Fruit fly (Drosophila melanogaster) whole organism, embryonic: ENCODE measurements around the gene kkv.

ENCODE experiments used
- Atf3 ChIP-seq: fragments of 200-800 bp; sonication (Bioruptor generic); optimal IDR thresholded peaks from 3 replicates; lab custom pipeline; 2016; ENCODE audit warnings: missing biosample characterization, missing genetic modification characterization
- Atf6 ChIP-seq: fragments of 200-800 bp; sonication (Bioruptor generic); IDR thresholded peaks from 2 replicates; pipeline ENCODE4 v1.3.6; 2022; ENCODE audit warnings: missing biosample characterization, missing genetic modification characterization
- Blimp-1 ChIP-seq: fragments of 200-800 bp; sonication (Bioruptor generic); optimal IDR thresholded peaks from 3 replicates; lab custom pipeline; 2018; ENCODE audit warnings: missing biosample characterization, missing genetic modification characterization, mild to moderate bottlenecking, moderate library complexity, missing genetic modification reagents
- CG12071 ChIP-seq: fragments of 200-800 bp; sonication (Bioruptor generic); optimal IDR thresholded peaks from 3 replicates; lab custom pipeline; 2018; ENCODE audit warnings: missing biosample characterization, mild to moderate bottlenecking, missing genetic modification characterization
- CG12219 ChIP-seq: fragments of 200-800 bp; sonication (Bioruptor generic); optimal IDR thresholded peaks from 3 replicates; lab custom pipeline; 2018; ENCODE audit warnings: missing biosample characterization, mild to moderate bottlenecking, missing genetic modification characterization
- CG12769 ChIP-seq: fragments of 200-800 bp; sonication (Bioruptor generic); optimal IDR thresholded peaks from 2 replicates; lab custom pipeline; 2019; ENCODE audit warnings: missing biosample characterization, mild to moderate bottlenecking, missing genetic modification characterization, moderate library complexity
- CG13424 ChIP-seq: fragments of 200-800 bp; sonication (Bioruptor generic); optimal IDR thresholded peaks from 2 replicates; lab custom pipeline; 2019; ENCODE audit warnings: missing biosample characterization, mild to moderate bottlenecking, missing genetic modification characterization, moderate library complexity
- CG13624 ChIP-seq: fragments of 200-800 bp; sonication (Bioruptor generic); optimal IDR thresholded peaks from 2 replicates; lab custom pipeline; 2016; ENCODE audit warnings: missing biosample characterization, missing genetic modification characterization
- CG14710 ChIP-seq: fragments of 200-800 bp; sonication (Bioruptor generic); optimal IDR thresholded peaks from 3 replicates; lab custom pipeline; 2019; ENCODE audit warnings: missing biosample characterization, mild to moderate bottlenecking, missing genetic modification characterization, moderate library complexity
- CG14860 ChIP-seq: fragments of 200-800 bp; sonication (Bioruptor generic); IDR thresholded peaks from 3 replicates; pipeline ENCODE4 v1.3.6; 2022; ENCODE audit warnings: missing biosample characterization, missing genetic modification characterization; ENCODE audit not compliant: partially characterized antibody
- CG14965 ChIP-seq: fragments of 200-800 bp; sonication (Bioruptor generic); optimal IDR thresholded peaks from 2 replicates; lab custom pipeline; 2016; ENCODE audit warnings: missing biosample characterization, missing genetic modification characterization, borderline replicate concordance
- CG1602 ChIP-seq: fragments of 200-800 bp; sonication (Bioruptor generic); optimal IDR thresholded peaks from 3 replicates; lab custom pipeline; 2016; ENCODE audit warnings: missing biosample characterization, missing genetic modification characterization
- CG16863 ChIP-seq: fragments of 200-800 bp; sonication (Bioruptor generic); optimal IDR thresholded peaks from 3 replicates; lab custom pipeline; 2016; ENCODE audit warnings: missing biosample characterization, missing genetic modification characterization
- CG17359 ChIP-seq: fragments of 200-800 bp; sonication (Bioruptor generic); optimal IDR thresholded peaks from 3 replicates; lab custom pipeline; 2018; ENCODE audit warnings: missing biosample characterization, mild to moderate bottlenecking, missing genetic modification characterization, moderate library complexity
- CG17361 ChIP-seq: fragments of 200-800 bp; sonication (Bioruptor generic); IDR thresholded peaks from 3 replicates; pipeline ENCODE4 v1.3.6; 2022; ENCODE audit warnings: missing biosample characterization, missing genetic modification characterization
- CG17385 ChIP-seq: fragments of 200-800 bp; sonication (Bioruptor generic); optimal IDR thresholded peaks from 3 replicates; lab custom pipeline; 2018; ENCODE audit warnings: missing biosample characterization, mild to moderate bottlenecking, missing genetic modification characterization
- CG17829 ChIP-seq: fragments of 200-800 bp; optimal IDR thresholded peaks from 2 replicates; lab custom pipeline; 2019; ENCODE audit warnings: missing biosample characterization, mild to moderate bottlenecking, missing genetic modification characterization, moderate library complexity
- CG2129 ChIP-seq: fragments of 200-800 bp; sonication (Bioruptor generic); IDR thresholded peaks from 2 replicates; pipeline ENCODE4 v1.3.6; 2022; ENCODE audit warnings: missing biosample characterization, missing genetic modification characterization; ENCODE audit not compliant: partially characterized antibody
- CG2199 ChIP-seq: fragments of 200-800 bp; sonication (Bioruptor generic); IDR thresholded peaks from 3 replicates; pipeline ENCODE4 v1.3.6; 2022; ENCODE audit warnings: missing biosample characterization, missing genetic modification characterization
- CG2889 ChIP-seq: fragments of 200-800 bp; sonication (Bioruptor generic); IDR thresholded peaks from 3 replicates; pipeline ENCODE4 v1.3.6; 2022; ENCODE audit warnings: missing biosample characterization, missing genetic modification characterization
- CG34422 ChIP-seq: fragments of 200-800 bp; sonication (Bioruptor generic); IDR thresholded peaks from 3 replicates; pipeline ENCODE4 v1.3.6; 2022; ENCODE audit warnings: missing biosample characterization, missing genetic modification characterization
- CG6272 ChIP-seq: fragments of 200-800 bp; sonication (Bioruptor generic); IDR thresholded peaks from 2 replicates; pipeline ENCODE4 v1.3.6; 2022; ENCODE audit warnings: missing biosample characterization, missing genetic modification characterization
- CG6813 ChIP-seq: fragments of 200-800 bp; sonication (Bioruptor generic); optimal IDR thresholded peaks from 2 replicates; lab custom pipeline; 2017; ENCODE audit warnings: missing biosample characterization, missing genetic modification characterization, mild to moderate bottlenecking, moderate library complexity, missing genetic modification reagents
- CG7987 ChIP-seq: fragments of 200-800 bp; sonication (Bioruptor generic); optimal IDR thresholded peaks from 2 replicates; lab custom pipeline; 2018; ENCODE audit warnings: missing biosample characterization, mild to moderate bottlenecking, missing genetic modification characterization, moderate library complexity
- CG8290 ChIP-seq, 3 experiments: fragments of 200-800 bp; sonication (Bioruptor generic); optimal IDR thresholded peaks; 2 replicates each; lab custom pipeline; 2016 to 2019; ENCODE audit warnings: missing biosample characterization in 3 of 3, missing genetic modification characterization in 3 of 3, mild to moderate bottlenecking in 2 of 3, moderate library complexity in 1 of 3
- Doc2 ChIP-seq: fragments of 200-800 bp; sonication (Bioruptor generic); IDR thresholded peaks from 2 replicates; pipeline ENCODE4 v1.3.6; 2022; ENCODE audit warnings: missing biosample characterization, missing genetic modification characterization
- E2f1 ChIP-seq: fragments of 200-800 bp; sonication (Bioruptor generic); IDR thresholded peaks from 2 replicates; pipeline ENCODE4 v1.3.6; 2022; ENCODE audit warnings: missing biosample characterization, missing genetic modification characterization
- Elba2 ChIP-seq: fragments of 200-800 bp; sonication (Bioruptor generic); optimal IDR thresholded peaks from 3 replicates; lab custom pipeline; 2016; ENCODE audit warnings: missing biosample characterization, missing genetic modification characterization
- Fer1 ChIP-seq: fragments of 200-800 bp; sonication (Bioruptor generic); optimal IDR thresholded peaks from 2 replicates; lab custom pipeline; 2017; ENCODE audit warnings: missing biosample characterization, mild to moderate bottlenecking, missing genetic modification characterization
- MESR4 ChIP-seq: fragments of 200-800 bp; sonication (Bioruptor generic); optimal IDR thresholded peaks from 2 replicates; lab custom pipeline; 2018; ENCODE audit warnings: missing biosample characterization, mild to moderate bottlenecking, missing genetic modification characterization, moderate library complexity
- Ptx1 ChIP-seq: fragments of 200-800 bp; sonication (Bioruptor generic); IDR thresholded peaks from 2 replicates; pipeline ENCODE4 v1.3.6; 2022; ENCODE audit warnings: missing biosample characterization, missing genetic modification characterization
- Sry-δ ChIP-seq: fragments of 200-800 bp; sonication (Bioruptor generic); optimal IDR thresholded peaks from 2 replicates; lab custom pipeline; 2016; ENCODE audit warnings: missing biosample characterization, missing genetic modification characterization
- abd-A ChIP-seq: fragments of 200-800 bp; sonication (Bioruptor generic); optimal IDR thresholded peaks from 3 replicates; lab custom pipeline; 2019; ENCODE audit warnings: missing biosample characterization, mild to moderate bottlenecking, missing genetic modification characterization, moderate library complexity
- az2 ChIP-seq: fragments of 200-800 bp; sonication (Bioruptor generic); optimal IDR thresholded peaks from 3 replicates; lab custom pipeline; 2016; ENCODE audit warnings: missing biosample characterization, missing genetic modification characterization
- bcd ChIP-seq: fragments of 200-800 bp; sonication (Bioruptor generic); optimal IDR thresholded peaks from 2 replicates; lab custom pipeline; 2017; ENCODE audit warnings: missing biosample characterization, mild to moderate bottlenecking, missing genetic modification characterization
- cas ChIP-seq: fragments of 200-800 bp; sonication (Bioruptor generic); IDR thresholded peaks from 2 replicates; pipeline ENCODE4 v1.3.6; 2022; ENCODE audit warnings: missing biosample characterization, missing genetic modification characterization
- corto ChIP-seq: fragments of 200-800 bp; sonication (Bioruptor generic); optimal IDR thresholded peaks from 2 replicates; lab custom pipeline; 2016; ENCODE audit warnings: missing biosample characterization, mild to moderate bottlenecking, missing genetic modification characterization, moderate library complexity
- disco-r ChIP-seq: fragments of 200-800 bp; sonication (Bioruptor generic); optimal IDR thresholded peaks from 2 replicates; lab custom pipeline; 2016; ENCODE audit warnings: missing biosample characterization, missing genetic modification characterization
- dysf ChIP-seq: fragments of 200-800 bp; sonication (Bioruptor generic); IDR thresholded peaks from 3 replicates; pipeline ENCODE4 v1.3.6; 2022; ENCODE audit warnings: missing biosample characterization, missing genetic modification characterization
- grau ChIP-seq: fragments of 200-800 bp; optimal IDR thresholded peaks from 3 replicates; lab custom pipeline; 2019; ENCODE audit warnings: missing biosample characterization, mild to moderate bottlenecking, missing genetic modification characterization, moderate library complexity
- ind ChIP-seq: fragments of 200-800 bp; sonication (Bioruptor generic); optimal IDR thresholded peaks from 3 replicates; lab custom pipeline; 2016; ENCODE audit warnings: missing biosample characterization, missing genetic modification characterization
- inv ChIP-seq: fragments of 200-800 bp; sonication (Bioruptor generic); IDR thresholded peaks from 2 replicates; pipeline ENCODE4 v1.3.6; 2022; ENCODE audit warnings: missing biosample characterization, missing genetic modification characterization; ENCODE audit not compliant: partially characterized antibody
- lmd ChIP-seq: fragments of 200-800 bp; sonication (Bioruptor generic); IDR thresholded peaks from 2 replicates; pipeline ENCODE4 v1.3.6; 2022; ENCODE audit warnings: missing biosample characterization, missing genetic modification characterization
- pita ChIP-seq: fragments of 200-800 bp; sonication (Bioruptor generic); optimal IDR thresholded peaks from 2 replicates; lab custom pipeline; 2017; ENCODE audit warnings: missing biosample characterization, mild to moderate bottlenecking, missing genetic modification characterization
- ranshi ChIP-seq: fragments of 200-800 bp; sonication (Bioruptor generic); IDR thresholded peaks from 2 replicates; pipeline ENCODE4 v1.3.6; 2022; ENCODE audit warnings: missing biosample characterization, missing genetic modification characterization
- slbo ChIP-seq: fragments of 200-800 bp; sonication (Bioruptor generic); IDR thresholded peaks from 2 replicates; pipeline ENCODE4 v1.3.6; 2022; ENCODE audit warnings: missing biosample characterization, missing genetic modification characterization
- twi ChIP-seq: fragments of 200-800 bp; optimal IDR thresholded peaks from 2 replicates; lab custom pipeline; 2019; ENCODE audit warnings: missing biosample characterization, mild to moderate bottlenecking, missing genetic modification characterization, moderate library complexity
- tx ChIP-seq: fragments of 200-800 bp; sonication (Bioruptor generic); optimal IDR thresholded peaks from 2 replicates; lab custom pipeline; 2016; ENCODE audit warnings: missing biosample characterization, missing genetic modification characterization
- zfh1 ChIP-seq: fragments of 200-800 bp; sonication (Bioruptor generic); IDR thresholded peaks from 3 replicates; pipeline ENCODE4 v1.3.6; 2022; ENCODE audit warnings: missing biosample characterization, missing genetic modification characterization

Gene kkv

dm6 chr3R:5361681-5362319 lies 30.9 kb downstream of the kkv start (continued):
- TF ChIP-seq disco-r (GFP tag; lab: Kevin White, UChicago) (peak; percentile 47), MESR4 (GFP tag; lab: Kevin White, UChicago) (no peak), twi (tag; lab: Kevin White, UChicago) (peak; percentile 12), CG2889 (peak; percentile 86), CG6272 (GFP tag; lab: Robert Waterston, UW) (peak; percentile 69), Doc2 (GFP tag; lab: Robert Waterston, UW) (no peak), CG13424 (tag; lab: Kevin White, UChicago) (peak; percentile 76), CG8290 (GFP tag; optimal IDR thresholded peaks at IDR 0.05; lab: Kevin White, UChicago) (no peak), CG8290 (tag; optimal IDR thresholded peaks at IDR 0.05; lab: Kevin White, UChicago) (peak in 1 of 2 experiments; percentile 87), Blimp-1 (GFP tag; lab: Kevin White, UChicago) (peak; percentile 80), CG12769 (peak; percentile 88), Sry-δ (GFP tag; lab: Kevin White, UChicago) (peak; percentile 42), CG16863 (GFP tag; lab: Kevin White, UChicago) (peak; percentile 74), CG17361 (GFP tag; lab: Robert Waterston, UW) (peak; percentile 73), CG17359 (tag; lab: Kevin White, UChicago) (peak; percentile 90), lmd (GFP tag; lab: Robert Waterston, UW) (peak; percentile 88), CG12071 (peak; percentile 84), dysf (GFP tag; lab: Robert Waterston, UW) (peak; percentile 91), CG6813 (GFP tag; lab: Kevin White, UChicago) (peak; percentile 81), CG34422 (GFP tag; lab: Robert Waterston, UW) (peak; percentile 87), CG14710 (tag; lab: Kevin White, UChicago) (peak; percentile 47), corto (GFP tag; lab: Kevin White, UChicago) (peak; percentile 82), CG17385 (peak; percentile 74), CG2129 (GFP tag; lab: Robert Waterston, UW) (no peak), CG14965 (GFP tag; lab: Kevin White, UChicago) (no peak), pita (GFP tag; lab: Kevin White, UChicago) (no peak), E2f1 (GFP tag; lab: Robert Waterston, UW) (peak; percentile 81), CG14860 (GFP tag; lab: Robert Waterston, UW) (no peak), CG2199 (0 out of 3 replicates have a peak, but pooled peaks have one; percentile 60), ind (GFP tag; lab: Kevin White, UChicago) (peak; percentile 86), CG12219 (GFP tag; lab: Kevin White, UChicago) (peak; percentile 82), grau (tag; lab: Kevin White, UChicago) (peak; percentile 97), slbo (GFP tag; lab: Robert Waterston, UW) (peak; percentile 92), az2 (GFP tag; lab: Kevin White, UChicago) (peak; percentile 80), Fer1 (GFP tag; lab: Kevin White, UChicago) (peak; percentile 83), bcd (GFP tag; lab: Kevin White, UChicago) (peak; percentile 80), CG7987 (GFP tag; lab: Kevin White, UChicago) (peak; percentile 70), ranshi (GFP tag; lab: Robert Waterston, UW) (peak; percentile 88), CG1602 (peak; percentile 54), tx (GFP tag; lab: Kevin White, UChicago) (peak; percentile 81), CG17829 (tag; lab: Kevin White, UChicago) (peak; percentile 71), Atf3 (peak; percentile 51), inv (GFP tag; lab: Robert Waterston, UW) (no peak), Ptx1 (GFP tag; lab: Robert Waterston, UW) (peak; percentile 90), Elba2 (GFP tag; lab: Kevin White, UChicago) (no peak), CG13624 (GFP tag; lab: Kevin White, UChicago) (peak; percentile 88), abd-A (tag; lab: Kevin White, UChicago) (no peak), cas (GFP tag; lab: Robert Waterston, UW) (peak; percentile 65), Atf6 (GFP tag; lab: Robert Waterston, UW) (peak; percentile 87), zfh1 (GFP tag; lab: Robert Waterston, UW) (peak; percentile 88)
